Fruit fly (Drosophila melanogaster) whole organism, embryonic: ENCODE data around the gene CG14352.

Source experiments
- Aef1 ChIP-seq: fragments of 200-800 bp; sonication (Bioruptor generic); IDR thresholded peaks from 3 replicates; pipeline ENCODE4 v1.3.6; 2022; ENCODE audit warnings: missing biosample characterization, missing genetic modification characterization
- Asciz ChIP-seq: fragments of 200-800 bp; sonication (Bioruptor generic); optimal IDR thresholded peaks from 2 replicates; lab custom pipeline; 2017; ENCODE audit warnings: missing biosample characterization, mild to moderate bottlenecking, missing genetic modification characterization, missing genetic modification reagents
- B-H2 ChIP-seq: fragments of 200-800 bp; sonication (Bioruptor generic); optimal IDR thresholded peaks from 2 replicates; lab custom pipeline; 2018; ENCODE audit warnings: missing biosample characterization, mild to moderate bottlenecking, missing genetic modification characterization
- CG10366 ChIP-seq: fragments of 200-800 bp; sonication (Bioruptor generic); IDR thresholded peaks from 2 replicates; pipeline ENCODE4 v1.3.6; 2022; ENCODE audit warnings: missing biosample characterization, missing genetic modification characterization
- CG10654 ChIP-seq: fragments of 200-800 bp; sonication (Bioruptor generic); optimal IDR thresholded peaks from 2 replicates; lab custom pipeline; 2016; ENCODE audit warnings: missing biosample characterization, missing genetic modification characterization
- CG11504 ChIP-seq: fragments of 200-800 bp; sonication (Bioruptor generic); optimal IDR thresholded peaks from 3 replicates; lab custom pipeline; 2019; ENCODE audit warnings: missing biosample characterization, mild to moderate bottlenecking, missing genetic modification characterization, moderate library complexity
- CG11723 ChIP-seq: fragments of 200-800 bp; sonication (Bioruptor generic); optimal IDR thresholded peaks from 2 replicates; lab custom pipeline; 2017; ENCODE audit warnings: missing biosample characterization, mild to moderate bottlenecking, missing genetic modification characterization
- CG1233 ChIP-seq: fragments of 200-800 bp; sonication (Bioruptor generic); optimal IDR thresholded peaks from 4 replicates; lab custom pipeline; 2018; ENCODE audit warnings: missing biosample characterization, mild to moderate bottlenecking, missing genetic modification characterization
- CG14667 ChIP-seq: fragments of 200-800 bp; sonication (Bioruptor generic); IDR thresholded peaks from 2 replicates; pipeline ENCODE4 v1.3.6; 2022; ENCODE audit warnings: missing biosample characterization, missing genetic modification characterization
- CG15269 ChIP-seq: fragments of 200-800 bp; sonication (Bioruptor generic); optimal IDR thresholded peaks from 2 replicates; lab custom pipeline; 2018; ENCODE audit warnings: missing biosample characterization, mild to moderate bottlenecking, missing genetic modification characterization, moderate library complexity
- CG15479 ChIP-seq: fragments of 200-800 bp; sonication (Bioruptor generic); optimal IDR thresholded peaks from 3 replicates; lab custom pipeline; 2019; ENCODE audit warnings: missing biosample characterization, mild to moderate bottlenecking, missing genetic modification characterization, moderate library complexity
- CG17612 ChIP-seq: fragments of 200-800 bp; sonication (Bioruptor generic); IDR thresholded peaks from 2 replicates; pipeline ENCODE4 v1.3.6; 2022; ENCODE audit warnings: missing biosample characterization, missing genetic modification characterization
- CG18011 ChIP-seq: fragments of 200-800 bp; sonication (Bioruptor generic); optimal IDR thresholded peaks from 2 replicates; lab custom pipeline; 2017; ENCODE audit warnings: missing biosample characterization, missing genetic modification characterization, mild to moderate bottlenecking, moderate library complexity, missing genotype
- CG2889 ChIP-seq: fragments of 200-800 bp; sonication (Bioruptor generic); IDR thresholded peaks from 3 replicates; pipeline ENCODE4 v1.3.6; 2022; ENCODE audit warnings: missing biosample characterization, missing genetic modification characterization
- CG3065 ChIP-seq: fragments of 200-800 bp; sonication (Bioruptor generic); optimal IDR thresholded peaks from 2 replicates; lab custom pipeline; 2016; ENCODE audit warnings: missing biosample characterization, missing genetic modification characterization
- CG31365 ChIP-seq: fragments of 200-800 bp; sonication (Bioruptor generic); optimal IDR thresholded peaks from 2 replicates; lab custom pipeline; 2018; ENCODE audit warnings: missing biosample characterization, mild to moderate bottlenecking, missing genetic modification characterization
- CG34422 ChIP-seq: fragments of 200-800 bp; sonication (Bioruptor generic); IDR thresholded peaks from 3 replicates; pipeline ENCODE4 v1.3.6; 2022; ENCODE audit warnings: missing biosample characterization, missing genetic modification characterization
- CG6765 ChIP-seq: fragments of 200-800 bp; sonication (Bioruptor generic); optimal IDR thresholded peaks from 3 replicates; lab custom pipeline; 2017; ENCODE audit warnings: missing biosample characterization, mild to moderate bottlenecking, missing genetic modification characterization
- CG6854 ChIP-seq: fragments of 200-800 bp; sonication (Bioruptor generic); optimal IDR thresholded peaks from 3 replicates; lab custom pipeline; 2017; ENCODE audit warnings: missing biosample characterization, mild to moderate bottlenecking, missing genetic modification characterization
- CG7963 ChIP-seq: fragments of 200-800 bp; sonication (Bioruptor generic); IDR thresholded peaks from 3 replicates; pipeline ENCODE4 v1.3.6; 2022; ENCODE audit warnings: missing biosample characterization, missing genetic modification characterization; ENCODE audit not compliant: partially characterized antibody
- CG8924 ChIP-seq: fragments of 200-800 bp; optimal IDR thresholded peaks from 3 replicates; lab custom pipeline; 2019; ENCODE audit warnings: missing biosample characterization, mild to moderate bottlenecking, missing genetic modification characterization, moderate library complexity
- CrebB ChIP-seq: fragments of 200-800 bp; sonication (Bioruptor generic); optimal IDR thresholded peaks from 3 replicates; lab custom pipeline; 2018; ENCODE audit warnings: missing biosample characterization, mild to moderate bottlenecking, missing genetic modification characterization
- Dad ChIP-seq: fragments of 200-800 bp; sonication (Bioruptor generic); optimal IDR thresholded peaks from 3 replicates; lab custom pipeline; 2016; ENCODE audit warnings: missing biosample characterization, missing genetic modification characterization
- Dbx ChIP-seq: fragments of 200-800 bp; sonication (Bioruptor generic); IDR thresholded peaks from 3 replicates; pipeline ENCODE4 v1.3.6; 2022; ENCODE audit warnings: missing biosample characterization, missing genetic modification characterization
- Dip3 ChIP-seq: fragments of 200-800 bp; sonication (Bioruptor generic); optimal IDR thresholded peaks from 3 replicates; lab custom pipeline; 2016; ENCODE audit warnings: missing biosample characterization, missing genetic modification characterization
- Drgx ChIP-seq: fragments of 200-800 bp; sonication (Bioruptor generic); IDR thresholded peaks from 2 replicates; pipeline ENCODE4 v1.3.6; 2022; ENCODE audit warnings: missing biosample characterization, missing genetic modification characterization
- E2f2 ChIP-seq: fragments of 200-800 bp; sonication (Bioruptor generic); IDR thresholded peaks from 2 replicates; pipeline ENCODE4 v1.3.6; 2022; ENCODE audit warnings: missing biosample characterization, missing genetic modification characterization
- Nf-YB ChIP-seq: fragments of 200-800 bp; sonication (Bioruptor generic); optimal IDR thresholded peaks from 3 replicates; lab custom pipeline; 2019; ENCODE audit warnings: missing biosample characterization, mild to moderate bottlenecking, missing genetic modification characterization, moderate library complexity
- Six4 ChIP-seq: fragments of 200-800 bp; sonication (Bioruptor generic); optimal IDR thresholded peaks from 2 replicates; lab custom pipeline; 2016; ENCODE audit warnings: missing biosample characterization, missing genetic modification characterization
- Spps ChIP-seq: fragments of 200-800 bp; sonication (Bioruptor generic); optimal IDR thresholded peaks from 2 replicates; lab custom pipeline; 2018; ENCODE audit warnings: missing biosample characterization, mild to moderate bottlenecking, missing genetic modification characterization
- Ssrp ChIP-seq: fragments of 200-800 bp; sonication (Bioruptor generic); optimal IDR thresholded peaks from 2 replicates; lab custom pipeline; 2018; ENCODE audit warnings: missing biosample characterization, mild to moderate bottlenecking, missing genetic modification characterization, moderate library complexity
- ash1 ChIP-seq: fragments of 200-800 bp; sonication (Bioruptor generic); optimal IDR thresholded peaks from 2 replicates; lab custom pipeline; 2018; ENCODE audit warnings: missing biosample characterization, mild to moderate bottlenecking, missing genetic modification characterization
- croc ChIP-seq: fragments of 200-800 bp; sonication (Bioruptor generic); conservative IDR thresholded peaks from 3 replicates; pipeline ENCODE4 v1.3.6; 2022; ENCODE audit warnings: missing biosample characterization, missing genetic modification characterization
- cwo ChIP-seq: fragments of 200-800 bp; sonication (Bioruptor generic); optimal IDR thresholded peaks from 3 replicates; lab custom pipeline; 2017; ENCODE audit warnings: missing biosample characterization, missing genetic modification characterization, mild to moderate bottlenecking, moderate library complexity, missing genetic modification reagents
- gcm2 ChIP-seq: fragments of 200-800 bp; sonication (Bioruptor generic); optimal IDR thresholded peaks from 2 replicates; lab custom pipeline; 2016; ENCODE audit warnings: missing biosample characterization, missing genetic modification characterization
- gro ChIP-seq: fragments of 200-800 bp; sonication (Bioruptor generic); optimal IDR thresholded peaks from 2 replicates; lab custom pipeline; 2016; ENCODE audit warnings: missing biosample characterization, missing genetic modification characterization
- gsb ChIP-seq: fragments of 200-800 bp; sonication (Bioruptor generic); IDR thresholded peaks from 2 replicates; pipeline ENCODE4 v1.3.6; 2022; ENCODE audit warnings: missing biosample characterization, missing genetic modification characterization
- mirr ChIP-seq: fragments of 200-800 bp; sonication (Bioruptor generic); optimal IDR thresholded peaks from 3 replicates; lab custom pipeline; 2018; ENCODE audit warnings: missing biosample characterization, mild to moderate bottlenecking, missing genetic modification characterization
- otp ChIP-seq: fragments of 200-800 bp; sonication (Bioruptor generic); IDR thresholded peaks from 3 replicates; pipeline ENCODE4, ENCODE4 v1.3.6; 2022; ENCODE audit warnings: missing biosample characterization, missing genetic modification characterization
- pan ChIP-seq, 4 experiments: fragments of >200 bp in 3 of 4; fragments of 200-800 bp in 1 of 4; sonication (Bioruptor generic) in 1 of 4; optimal IDR thresholded peaks in 3 of 4; IDR thresholded peaks in 1 of 4; 2 replicates each; pipeline versions ENCODE4 v1.3.6 to Lab custom; 2017 to 2022; ENCODE audit warnings: missing biosample characterization in 2 of 4, missing genetic modification characterization in 2 of 4, mixed read lengths in 1 of 4
- pho ChIP-seq: fragments of 200-800 bp; sonication (Bioruptor generic); optimal IDR thresholded peaks from 2 replicates; lab custom pipeline; 2016; ENCODE audit warnings: missing biosample characterization, missing genetic modification characterization
- phol ChIP-seq: fragments of 200-800 bp; sonication (Bioruptor generic); optimal IDR thresholded peaks from 3 replicates; lab custom pipeline; 2018; ENCODE audit warnings: missing biosample characterization, mild to moderate bottlenecking, missing genetic modification characterization, moderate library complexity
- pros ChIP-seq: fragments of 200-800 bp; sonication (Bioruptor generic); optimal IDR thresholded peaks from 3 replicates; lab custom pipeline; 2019; ENCODE audit warnings: missing biosample characterization, mild to moderate bottlenecking, missing genetic modification characterization, moderate library complexity
- rib ChIP-seq: fragments of 200-800 bp; sonication (Bioruptor generic); IDR thresholded peaks from 2 replicates; pipeline ENCODE4 v1.3.6; 2022; ENCODE audit warnings: missing biosample characterization, missing genetic modification characterization
- run ChIP-seq: fragments of 200-800 bp; sonication (Bioruptor generic); optimal IDR thresholded peaks from 3 replicates; lab custom pipeline; 2018; ENCODE audit warnings: missing biosample characterization, mild to moderate bottlenecking, missing genetic modification characterization
- seq ChIP-seq: fragments of 200-800 bp; sonication (Bioruptor generic); IDR thresholded peaks from 2 replicates; pipeline ENCODE4 v1.3.6; 2022; ENCODE audit warnings: missing biosample characterization, missing genetic modification characterization
- sima ChIP-seq: fragments of 200-800 bp; sonication (Bioruptor generic); optimal IDR thresholded peaks from 2 replicates; lab custom pipeline; 2016; ENCODE audit warnings: missing biosample characterization, missing genetic modification characterization
- sqz ChIP-seq: fragments of 200-800 bp; sonication (Bioruptor generic); optimal IDR thresholded peaks from 3 replicates; lab custom pipeline; 2018; ENCODE audit warnings: missing biosample characterization, mild to moderate bottlenecking, missing genetic modification characterization
- tgo ChIP-seq: fragments of 200-800 bp; sonication (Bioruptor generic); IDR thresholded peaks from 3 replicates; pipeline ENCODE4 v1.3.6; 2022; ENCODE audit warnings: missing biosample characterization, missing genetic modification characterization
- tup ChIP-seq: fragments of 200-800 bp; sonication (Bioruptor generic); optimal IDR thresholded peaks from 2 replicates; lab custom pipeline; 2016; ENCODE audit warnings: missing biosample characterization, mild to moderate bottlenecking, missing genetic modification characterization, moderate library complexity

The CG14352 gene

dm6 chr2L:1590167-1590566 lies 21.0 kb upstream of the CG14352 start (continued):
- TF ChIP-seq Dbx (GFP tag; lab: Robert Waterston, UW) = peak; percentile 74
- TF ChIP-seq pan (optimal IDR thresholded peaks at IDR 0.05; lab: Kevin White, UChicago) = no peak
- TF ChIP-seq pan (GFP tag; optimal IDR thresholded peaks at IDR 0.05 in 1 of 2, IDR thresholded peaks at IDR 0.05 in 1 of 2) = peak in 1 of 2 experiments; percentile 82
- TF ChIP-seq CG2889 (GFP tag; lab: Robert Waterston, UW) = peak; percentile 80
- peak; percentile 91 for TF ChIP-seq Drgx (GFP tag; lab: Robert Waterston, UW)
- TF ChIP-seq CG7963 (GFP tag; lab: Robert Waterston, UW) = no peak
- peak; percentile 29 for TF ChIP-seq sqz (GFP tag; lab: Kevin White, UChicago)
- peak; percentile 60 for TF ChIP-seq croc
- TF ChIP-seq Dip3 = peak; percentile 76
- peak; percentile 77 for TF ChIP-seq pho (GFP tag; lab: Kevin White, UChicago)
- peak; percentile 77 for TF ChIP-seq Aef1 (GFP tag; lab: Robert Waterston, UW)
- peak; percentile 68 for TF ChIP-seq CG10654
- peak; percentile 85 for TF ChIP-seq tgo (GFP tag; lab: Robert Waterston, UW)
- peak; percentile 74 for TF ChIP-seq CG34422
- TF ChIP-seq CG15479 = no peak
- peak; percentile 28 for TF ChIP-seq Nf-YB (GFP tag; lab: Kevin White, UChicago)
- TF ChIP-seq pros (GFP tag; lab: Kevin White, UChicago) = no peak
- peak; percentile 9 for TF ChIP-seq sima (GFP tag; lab: Kevin White, UChicago)
- peak; percentile 23 for TF ChIP-seq CG3065 (GFP tag; lab: Kevin White, UChicago)
- peak; percentile 77 for TF ChIP-seq phol (tag; lab: Kevin White, UChicago)
- peak; percentile 43 for TF ChIP-seq CG31365
- TF ChIP-seq CG10366 (GFP tag; lab: Robert Waterston, UW) = peak; percentile 79
- peak; percentile 22 for TF ChIP-seq CG18011 (GFP tag; lab: Kevin White, UChicago)
- peak; percentile 73 for TF ChIP-seq CG6854 (GFP tag; lab: Kevin White, UChicago)
- TF ChIP-seq E2f2 (GFP tag; lab: Robert Waterston, UW) = peak; percentile 55
- TF ChIP-seq Spps (tag; lab: Kevin White, UChicago) = peak; percentile 26
- peak; percentile 66; the same call in 1 of the 2 replicates for TF ChIP-seq rib (GFP tag; lab: Robert Waterston, UW)
- peak; percentile 7 for TF ChIP-seq gcm2 (GFP tag; lab: Kevin White, UChicago)
- TF ChIP-seq otp (GFP tag; lab: Robert Waterston, UW) = peak; percentile 78
- TF ChIP-seq CG17612 (GFP tag; lab: Robert Waterston, UW) = no peak
- peak; percentile 60 for TF ChIP-seq CrebB (tag; lab: Kevin White, UChicago)
- peak; percentile 70 for TF ChIP-seq Asciz (GFP tag; lab: Kevin White, UChicago)
- peak; percentile 68 for TF ChIP-seq CG8924 (tag; lab: Kevin White, UChicago)
- peak; percentile 48 for TF ChIP-seq tup
- peak; percentile 61; the same call in 1 of the 2 replicates for TF ChIP-seq gsb (GFP tag; lab: Robert Waterston, UW)
- no peak for TF ChIP-seq mirr (GFP tag; lab: Kevin White, UChicago)
- peak; percentile 69 for TF ChIP-seq gro
- TF ChIP-seq CG14667 (GFP tag; lab: Robert Waterston, UW) = peak; percentile 58
- peak; percentile 66 for TF ChIP-seq Dad (GFP tag; lab: Kevin White, UChicago)
- TF ChIP-seq CG6765 (GFP tag; lab: Kevin White, UChicago) = peak; percentile 37
- TF ChIP-seq Ssrp (tag; lab: Kevin White, UChicago) = peak; percentile 68
- peak; percentile 90 for TF ChIP-seq CG11504 (tag; lab: Kevin White, UChicago)
- TF ChIP-seq CG15269 (tag; lab: Kevin White, UChicago) = peak; percentile 81
- TF ChIP-seq run (tag; lab: Kevin White, UChicago) = peak; percentile 43
- TF ChIP-seq Six4 (GFP tag; lab: Kevin White, UChicago) = peak; percentile 50
- peak; percentile 43 for TF ChIP-seq CG11723 (GFP tag; lab: Kevin White, UChicago)
- TF ChIP-seq cwo (GFP tag; lab: Kevin White, UChicago) = peak; percentile 79
- TF ChIP-seq B-H2 = no peak
- no peak for TF ChIP-seq ash1 (GFP tag; lab: Kevin White, UChicago)
- TF ChIP-seq CG1233 = peak; percentile 38
- TF ChIP-seq seq = peak; percentile 68
